Worm (Caenorhabditis elegans): ENCODE measurements around the gene srh-184.

DNA sequence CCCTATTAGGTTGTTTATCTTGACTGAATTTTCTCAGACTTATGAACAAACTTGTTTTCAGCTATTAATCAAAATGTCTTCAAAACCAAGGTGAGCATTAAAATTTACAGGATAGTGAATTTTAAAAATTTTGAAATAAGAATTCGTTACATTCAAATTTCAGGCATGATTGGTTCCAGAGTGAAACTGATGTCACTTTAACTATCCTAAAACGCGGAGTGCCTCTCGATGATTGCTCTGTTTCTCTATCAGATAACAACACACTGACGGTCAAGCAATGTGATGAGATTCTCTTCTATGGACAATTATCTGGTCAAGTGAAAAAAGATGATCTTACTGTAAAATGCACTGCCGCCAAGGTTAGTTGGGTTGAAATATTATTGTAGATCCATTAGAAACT is 26.6 kb downstream of the srh-184 start, which contains the start of gene D1054.3:
- TF ChIP-seq him-1 (tag; optimal IDR thresholded peaks at IDR 0.05) (no peak), W03F9.2 (tag; optimal IDR thresholded peaks at IDR 0.05) (no peak), dao-5 (tag; optimal IDR thresholded peaks at IDR 0.05) (no peak)

Data from whole organism, L4/young adult.